Worm (Caenorhabditis elegans) whole organism, mixed stage, embryonic: ENCODE measurements around the gene T19C4.1.
"Not testable (repeated sequence)": the region's sequence is repeated elsewhere in the genome, so short reads cannot be mapped to it uniquely, and the experiment has no call there.

Experiments used
- blmp-1 ChIP-seq: fragments of 150-350 bp; optimal IDR thresholded peaks from 2 replicates; lab custom pipeline; 2014; ENCODE audit warnings: missing biosample characterization, missing genetic modification characterization
- ceh-39 ChIP-seq: fragments of 150-350 bp; optimal IDR thresholded peaks from 2 replicates; lab custom pipeline; 2014; ENCODE audit warnings: missing biosample characterization, missing genetic modification characterization
- ces-1 ChIP-seq: fragments of 150-350 bp; optimal IDR thresholded peaks from 2 replicates; lab custom pipeline; 2014; ENCODE audit warnings: missing biosample characterization, missing genetic modification reagents, missing genetic modification characterization
- lin-32 ChIP-seq: fragments of 200-800 bp; sonication (Bioruptor generic); optimal IDR thresholded peaks from 2 replicates; lab custom pipeline; 2018; ENCODE audit warnings: mild to moderate bottlenecking, missing genetic modification characterization, missing compliant biosample characterization
- nhr-12 ChIP-seq: fragments of 150-350 bp; optimal IDR thresholded peaks from 2 replicates; lab custom pipeline; 2014; ENCODE audit warnings: missing biosample characterization, missing genetic modification characterization
- nhr-28 ChIP-seq: fragments of 150-350 bp; optimal IDR thresholded peaks from 2 replicates; lab custom pipeline; 2014; ENCODE audit warnings: missing biosample characterization, missing genetic modification characterization
- pha-4 ChIP-seq: fragments of 150-350 bp; optimal IDR thresholded peaks from 2 replicates; lab custom pipeline; 2018; ENCODE audit warnings: missing biosample characterization, missing genetic modification reagents, missing genetic modification characterization
- zip-8 ChIP-seq: fragments of 150-350 bp; optimal IDR thresholded peaks from 2 replicates; lab custom pipeline; 2014; ENCODE audit warnings: missing biosample characterization, missing genetic modification characterization

ce11 chrV:11176693-11177304, 27.3 kb downstream of the T19C4.1 start:
- TF ChIP-seq zip-8 (tag; lab: Kevin White, UChicago); nhr-12 (tag; lab: Kevin White, UChicago); nhr-28 (tag; lab: Kevin White, UChicago); pha-4 (tag; lab: Kevin White, UChicago); blmp-1; ces-1 (GFP tag; lab: Kevin White, UChicago); lin-32 (GFP tag; lab: Kevin White, UChicago); ceh-39 (tag; lab: Kevin White, UChicago): not testable (repeated sequence)
